Worm (Caenorhabditis elegans) whole organism, young adult: ENCODE results near the gene bath-20.

ENCODE experiments used
- pha-4 ChIP-seq: fragments of 150-350 bp; sonication (generic microtip); optimal IDR thresholded peaks from 2 replicates; lab custom pipeline; 2014; ENCODE audit warnings: missing biosample characterization, missing genetic modification reagents, missing genetic modification characterization
- sdz-38 ChIP-seq: sonication (generic microtip); optimal IDR thresholded peaks from 2 replicates; lab custom pipeline; 2016; ENCODE audit warnings: missing genotype, missing genetic modification characterization, missing compliant biosample characterization
- snpc-1.3 ChIP-seq: sonication (generic microtip); optimal IDR thresholded peaks from 2 replicates; lab custom pipeline; 2017; ENCODE audit warnings: missing genetic modification characterization, mild to moderate bottlenecking, missing compliant biosample characterization, antibody characterized with exemption, moderate library complexity, missing genotype, missing genetic modification reagents; ENCODE audit not compliant: insufficient read depth
- snpc-4 ChIP-seq, 5 experiments: fragments of 150-350 bp in 1 of 5; sonication (generic microtip) in 4 of 5; optimal IDR thresholded peaks; 2 replicates each; lab custom pipeline; 2014 to 2018; ENCODE audit warnings: missing genetic modification characterization in 5 of 5, missing biosample characterization in 3 of 5, antibody characterized with exemption in 2 of 5, mild to moderate bottlenecking in 2 of 5, missing compliant biosample characterization in 2 of 5, missing genotype in 2 of 5, moderate library complexity in 2 of 5, missing genetic modification reagents in 1 of 5
- unc-62 ChIP-seq: fragments of 150-350 bp; optimal IDR thresholded peaks from 2 replicates; lab custom pipeline; 2014; ENCODE audit warnings: missing biosample characterization, missing genetic modification reagents, missing genetic modification characterization
- ztf-22 ChIP-seq: fragments of 200-800 bp; sonication (Bioruptor generic); optimal IDR thresholded peaks from 2 replicates; lab custom pipeline; 2018; ENCODE audit warnings: mild to moderate bottlenecking, missing genetic modification characterization, moderate library complexity, missing compliant biosample characterization
- ztf-28 ChIP-seq: fragments of 200-800 bp; sonication (Bioruptor generic); IDR thresholded peaks from 2 replicates; pipeline ENCODE4 v1.3.6; 2022; ENCODE audit warnings: missing genetic modification reagents, missing genetic modification characterization, missing compliant biosample characterization

ce11 chrII:2080425-2080824 is 38.1 kb upstream of the bath-20 start, which contains the start of gene F07E5.9:
- TF ChIP-seq pha-4 (tag; lab: Kevin White, UChicago): no peak
- no peak for TF ChIP-seq ztf-22 (GFP tag; lab: Kevin White, UChicago)
- no peak for TF ChIP-seq snpc-1.3
- no peak for TF ChIP-seq sdz-38 (tag; lab: Kevin White, UChicago)
- TF ChIP-seq ztf-28: no peak
- TF ChIP-seq snpc-4 (GFP tag; optimal IDR thresholded peaks at IDR 0.05; lab: Kevin White, UChicago): no peak
- no peak for TF ChIP-seq snpc-4 (tag; optimal IDR thresholded peaks at IDR 0.05; lab: Kevin White, UChicago)
- no peak for TF ChIP-seq unc-62 (GFP tag; lab: Kevin White, UChicago)
